Worm (Caenorhabditis elegans) whole organism, L4/young adult: Measurements from ENCODE around the gene R02D5.10.

Experiments
- W03F9.2 ChIP-seq: fragments of 150-350 bp; optimal IDR thresholded peaks from 2 replicates; lab custom pipeline; 2014; ENCODE audit warnings: missing biosample characterization, missing genetic modification characterization
- dao-5 ChIP-seq: sonication (generic microtip); optimal IDR thresholded peaks from 2 replicates; lab custom pipeline; 2016; ENCODE audit warnings: missing genotype, missing genetic modification characterization, moderate library complexity, missing compliant biosample characterization
- him-1 ChIP-seq: sonication (generic microtip); optimal IDR thresholded peaks from 2 replicates; lab custom pipeline; 2016; ENCODE audit warnings: missing genotype, missing genetic modification reagents, missing genetic modification characterization, missing compliant biosample characterization

DNA sequence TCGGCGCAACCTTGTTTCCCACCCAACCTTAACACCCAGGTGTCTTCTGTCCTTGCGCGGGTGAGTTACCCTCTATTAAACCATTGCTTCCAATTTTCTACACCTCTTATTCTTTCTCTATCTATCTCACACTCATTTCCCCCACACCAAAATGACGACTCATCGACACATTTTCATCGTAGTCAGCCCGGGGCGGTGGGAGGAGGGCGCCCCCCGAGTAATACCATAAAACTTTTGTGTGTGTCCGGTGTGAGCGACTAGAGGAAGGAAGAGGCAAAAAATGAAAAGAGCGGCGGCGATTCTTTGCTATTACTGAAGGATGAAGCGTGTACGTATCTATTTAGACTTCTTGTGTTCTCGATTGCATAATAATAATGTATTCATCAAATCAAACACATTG lies 22.7 kb downstream of the R02D5.10 start:
- TF ChIP-seq him-1 (no peak), dao-5 (tag; lab: Kevin White, UChicago) (no peak), W03F9.2 (tag; lab: Kevin White, UChicago) (no peak)
